Fruit fly (Drosophila melanogaster) whole organism, embryonic: ENCODE measurements around the gene CG16775.

Experiments used
- CG10321 ChIP-seq: fragments of 200-800 bp; sonication (Bioruptor generic); IDR thresholded peaks from 2 replicates; pipeline ENCODE4 v1.3.6; 2022; ENCODE audit warnings: missing biosample characterization, missing genetic modification characterization
- CG11456 ChIP-seq: fragments of 200-800 bp; sonication (Bioruptor generic); IDR thresholded peaks from 3 replicates; pipeline ENCODE4 v1.3.6; 2022; ENCODE audit warnings: missing biosample characterization, missing genetic modification characterization
- CG1233 ChIP-seq: fragments of 200-800 bp; sonication (Bioruptor generic); optimal IDR thresholded peaks from 4 replicates; lab custom pipeline; 2018; ENCODE audit warnings: missing biosample characterization, mild to moderate bottlenecking, missing genetic modification characterization
- CG13123 ChIP-seq: fragments of 200-800 bp; sonication (Bioruptor generic); optimal IDR thresholded peaks from 2 replicates; lab custom pipeline; 2016; ENCODE audit warnings: missing biosample characterization, missing genetic modification characterization
- CG15696 ChIP-seq: fragments of 200-800 bp; sonication (Bioruptor generic); optimal IDR thresholded peaks from 2 replicates; lab custom pipeline; 2019; ENCODE audit warnings: missing biosample characterization, mild to moderate bottlenecking, missing genetic modification characterization, moderate library complexity
- CG17802 ChIP-seq: fragments of 200-800 bp; sonication (Bioruptor generic); optimal IDR thresholded peaks from 2 replicates; lab custom pipeline; 2018; ENCODE audit warnings: missing biosample characterization, mild to moderate bottlenecking, missing genetic modification characterization, moderate library complexity
- CG2129 ChIP-seq: fragments of 200-800 bp; sonication (Bioruptor generic); IDR thresholded peaks from 2 replicates; pipeline ENCODE4 v1.3.6; 2022; ENCODE audit warnings: missing biosample characterization, missing genetic modification characterization; ENCODE audit not compliant: partially characterized antibody
- CG32767 ChIP-seq: fragments of 200-800 bp; sonication (Bioruptor generic); IDR thresholded peaks from 2 replicates; pipeline ENCODE4 v1.3.6; 2022; ENCODE audit warnings: missing biosample characterization, missing genetic modification characterization
- CG4707 ChIP-seq: fragments of 200-800 bp; sonication (Bioruptor generic); optimal IDR thresholded peaks from 2 replicates; lab custom pipeline; 2018; ENCODE audit warnings: missing biosample characterization, mild to moderate bottlenecking, missing genetic modification characterization, moderate library complexity
- CG4854 ChIP-seq: fragments of 200-800 bp; sonication (Bioruptor generic); optimal IDR thresholded peaks from 2 replicates; lab custom pipeline; 2016; ENCODE audit warnings: missing biosample characterization, missing genetic modification characterization, inconsistent platforms
- CG6272 ChIP-seq: fragments of 200-800 bp; sonication (Bioruptor generic); IDR thresholded peaks from 2 replicates; pipeline ENCODE4 v1.3.6; 2022; ENCODE audit warnings: missing biosample characterization, missing genetic modification characterization
- CG6689 ChIP-seq: fragments of 200-800 bp; sonication (Bioruptor generic); IDR thresholded peaks from 2 replicates; pipeline ENCODE4 v1.3.6; 2022; ENCODE audit warnings: missing biosample characterization, missing genetic modification characterization
- CG6765 ChIP-seq: fragments of 200-800 bp; sonication (Bioruptor generic); optimal IDR thresholded peaks from 3 replicates; lab custom pipeline; 2017; ENCODE audit warnings: missing biosample characterization, mild to moderate bottlenecking, missing genetic modification characterization
- CG7357 ChIP-seq: fragments of 200-800 bp; sonication (Bioruptor generic); IDR thresholded peaks from 3 replicates; pipeline ENCODE4 v1.3.6; 2022; ENCODE audit warnings: missing biosample characterization, missing genetic modification characterization
- CG7987 ChIP-seq: fragments of 200-800 bp; sonication (Bioruptor generic); optimal IDR thresholded peaks from 2 replicates; lab custom pipeline; 2018; ENCODE audit warnings: missing biosample characterization, mild to moderate bottlenecking, missing genetic modification characterization, moderate library complexity
- CG8359 ChIP-seq: fragments of 200-800 bp; sonication (Bioruptor generic); optimal IDR thresholded peaks from 2 replicates; lab custom pipeline; 2017; ENCODE audit warnings: missing biosample characterization, mild to moderate bottlenecking, missing genetic modification characterization, borderline replicate concordance
- CG9817 ChIP-seq: fragments of 200-800 bp; sonication (Bioruptor generic); optimal IDR thresholded peaks from 2 replicates; lab custom pipeline; 2018; ENCODE audit warnings: missing biosample characterization, mild to moderate bottlenecking, missing genetic modification characterization, moderate library complexity
- CG9876 ChIP-seq: fragments of 200-800 bp; sonication (Bioruptor generic); optimal IDR thresholded peaks from 2 replicates; lab custom pipeline; 2016; ENCODE audit warnings: missing biosample characterization, missing genetic modification characterization
- CTCF ChIP-seq: fragments of 200-800 bp; sonication (Bioruptor generic); optimal IDR thresholded peaks from 2 replicates; lab custom pipeline; 2017; ENCODE audit warnings: missing biosample characterization, mild to moderate bottlenecking, missing genetic modification characterization, moderate library complexity
- Dbx ChIP-seq: fragments of 200-800 bp; sonication (Bioruptor generic); IDR thresholded peaks from 3 replicates; pipeline ENCODE4 v1.3.6; 2022; ENCODE audit warnings: missing biosample characterization, missing genetic modification characterization
- Dip2 ChIP-seq: fragments of 200-800 bp; sonication (Bioruptor generic); IDR thresholded peaks from 2 replicates; pipeline ENCODE4 v1.3.6; 2022; ENCODE audit warnings: missing biosample characterization, missing genetic modification characterization
- Dp ChIP-seq: fragments of 200-800 bp; sonication (Bioruptor generic); optimal IDR thresholded peaks from 2 replicates; lab custom pipeline; 2018; ENCODE audit warnings: missing biosample characterization, mild to moderate bottlenecking, missing genetic modification characterization, moderate library complexity
- Ets65A ChIP-seq: fragments of 200-800 bp; sonication (Bioruptor generic); peaks from one replicate; lab custom pipeline; 2016; ENCODE audit warnings: missing biosample characterization, missing genetic modification characterization
- HmgD ChIP-seq: fragments of 200-800 bp; sonication (Bioruptor generic); optimal IDR thresholded peaks from 3 replicates; lab custom pipeline; 2016; ENCODE audit warnings: missing biosample characterization, missing genetic modification characterization
- Hr51 ChIP-seq, 2 experiments: fragments of 200-800 bp; sonication (Bioruptor generic); optimal IDR thresholded peaks; 2 replicates in 1 of 2; 3 replicates in 1 of 2; lab custom pipeline; 2016 to 2018; ENCODE audit warnings: missing biosample characterization in 2 of 2, missing genetic modification characterization in 2 of 2, mild to moderate bottlenecking in 1 of 2, moderate library complexity in 1 of 2
- Lpt ChIP-seq: fragments of >200 bp; optimal IDR thresholded peaks from 2 replicates; lab custom pipeline; 2018; ENCODE audit warnings: missing biosample characterization, missing genetic modification characterization
- MESR4 ChIP-seq: fragments of 200-800 bp; sonication (Bioruptor generic); optimal IDR thresholded peaks from 2 replicates; lab custom pipeline; 2018; ENCODE audit warnings: missing biosample characterization, mild to moderate bottlenecking, missing genetic modification characterization, moderate library complexity
- Mad ChIP-seq: fragments of 200-800 bp; sonication (Bioruptor generic); optimal IDR thresholded peaks from 2 replicates; lab custom pipeline; 2016; ENCODE audit warnings: missing biosample characterization, missing genetic modification characterization
- Mrtf ChIP-seq: fragments of 200-800 bp; sonication (Bioruptor generic); IDR thresholded peaks from 3 replicates; pipeline ENCODE4 v1.3.6; 2022; ENCODE audit warnings: missing biosample characterization, missing genetic modification characterization
- NFAT ChIP-seq: fragments of 200-800 bp; sonication (Bioruptor generic); IDR thresholded peaks from 2 replicates; pipeline ENCODE4 v1.3.6; 2022; ENCODE audit warnings: missing biosample characterization, missing genetic modification characterization
- Oaz ChIP-seq: fragments of 200-800 bp; sonication (Bioruptor generic); IDR thresholded peaks from 2 replicates; pipeline ENCODE4 v1.3.6; 2022; ENCODE audit warnings: missing biosample characterization, missing genetic modification characterization
- Rfx ChIP-seq: fragments of 200-800 bp; sonication (Bioruptor generic); IDR thresholded peaks from 2 replicates; pipeline ENCODE4 v1.3.6; 2022; ENCODE audit warnings: missing biosample characterization, missing genetic modification characterization
- Sox100B ChIP-seq: fragments of 200-800 bp; sonication (Bioruptor generic); optimal IDR thresholded peaks from 3 replicates; lab custom pipeline; 2018; ENCODE audit warnings: missing biosample characterization, mild to moderate bottlenecking, missing genetic modification characterization
- Sox102F ChIP-seq: fragments of 200-800 bp; sonication (Bioruptor generic); optimal IDR thresholded peaks from 2 replicates; lab custom pipeline; 2018; ENCODE audit warnings: missing biosample characterization, mild to moderate bottlenecking, missing genetic modification characterization, moderate library complexity
- Xrp1 ChIP-seq: fragments of 200-800 bp; sonication (Bioruptor generic); IDR thresholded peaks from 2 replicates; pipeline ENCODE4 v1.3.6; 2022; ENCODE audit warnings: missing biosample characterization, missing genetic modification characterization
- YL-1 ChIP-seq: fragments of 200-800 bp; sonication (Bioruptor generic); optimal IDR thresholded peaks from 3 replicates; lab custom pipeline; 2017; ENCODE audit warnings: missing biosample characterization, mild to moderate bottlenecking, missing genetic modification characterization
- ab ChIP-seq: fragments of 200-800 bp; sonication (Bioruptor generic); optimal IDR thresholded peaks from 2 replicates; lab custom pipeline; 2016; ENCODE audit warnings: missing biosample characterization, missing genetic modification characterization
- bigmax ChIP-seq: fragments of 200-800 bp; sonication (Bioruptor generic); optimal IDR thresholded peaks from 2 replicates; lab custom pipeline; 2018; ENCODE audit warnings: missing biosample characterization, mild to moderate bottlenecking, missing genetic modification characterization
- caup ChIP-seq: fragments of 200-800 bp; sonication (Bioruptor generic); optimal IDR thresholded peaks from 3 replicates; lab custom pipeline; 2017; ENCODE audit warnings: missing biosample characterization, mild to moderate bottlenecking, missing genetic modification characterization, moderate library complexity; ENCODE audit not compliant: severe bottlenecking
- chinmo ChIP-seq: fragments of 200-800 bp; sonication (Bioruptor generic); IDR thresholded peaks from 4 replicates; pipeline ENCODE4 v1.3.6; 2022; ENCODE audit warnings: missing biosample characterization, missing genetic modification characterization; ENCODE audit not compliant: partially characterized antibody
- crp ChIP-seq, 2 experiments: fragments of 200-800 bp; sonication (Bioruptor generic); optimal IDR thresholded peaks; 2 replicates in 1 of 2; 3 replicates in 1 of 2; lab custom pipeline; 2017; ENCODE audit warnings: missing biosample characterization in 2 of 2, missing genetic modification characterization in 2 of 2, mild to moderate bottlenecking in 1 of 2, moderate library complexity in 1 of 2
- ems ChIP-seq: fragments of 200-800 bp; sonication (Bioruptor generic); optimal IDR thresholded peaks from 3 replicates; lab custom pipeline; 2016; ENCODE audit warnings: missing biosample characterization, missing genetic modification characterization
- ftz-f1 ChIP-seq: fragments of 200-800 bp; sonication (Bioruptor generic); optimal IDR thresholded peaks from 2 replicates; lab custom pipeline; 2016; ENCODE audit warnings: missing biosample characterization, missing genetic modification characterization
- fu2 ChIP-seq: fragments of 200-800 bp; sonication (Bioruptor generic); optimal IDR thresholded peaks from 2 replicates; lab custom pipeline; 2016; ENCODE audit warnings: missing biosample characterization, missing genetic modification characterization
- hth ChIP-seq: fragments of >200 bp; optimal IDR thresholded peaks from 2 replicates; lab custom pipeline; 2017; ENCODE audit warnings: inconsistent platforms
- kah ChIP-seq: fragments of 200-800 bp; sonication (Bioruptor generic); optimal IDR thresholded peaks from 2 replicates; lab custom pipeline; 2018; ENCODE audit warnings: missing biosample characterization, mild to moderate bottlenecking, missing genetic modification characterization
- oc ChIP-seq: fragments of 200-800 bp; sonication (Bioruptor generic); optimal IDR thresholded peaks from 2 replicates; lab custom pipeline; 2018; ENCODE audit warnings: missing biosample characterization, mild to moderate bottlenecking, missing genetic modification characterization, moderate library complexity
- sim ChIP-seq: fragments of 200-800 bp; sonication (Bioruptor generic); IDR thresholded peaks from 2 replicates; pipeline ENCODE4 v1.3.6; 2022; ENCODE audit warnings: missing biosample characterization, missing genetic modification characterization
- slou ChIP-seq: fragments of 200-800 bp; sonication (Bioruptor generic); optimal IDR thresholded peaks from 3 replicates; lab custom pipeline; 2016; ENCODE audit warnings: missing biosample characterization, missing genetic modification characterization
- slp2 ChIP-seq: fragments of 200-800 bp; sonication (Bioruptor generic); optimal IDR thresholded peaks from 2 replicates; lab custom pipeline; 2016; ENCODE audit warnings: missing biosample characterization, missing genetic modification characterization
- sob ChIP-seq: fragments of 200-800 bp; sonication (Bioruptor generic); IDR thresholded peaks from 2 replicates; pipeline ENCODE4 v1.3.6; 2022; ENCODE audit warnings: missing biosample characterization, missing genetic modification characterization
- tx ChIP-seq: fragments of 200-800 bp; sonication (Bioruptor generic); optimal IDR thresholded peaks from 2 replicates; lab custom pipeline; 2016; ENCODE audit warnings: missing biosample characterization, missing genetic modification characterization

Gene CG16775

DNA sequence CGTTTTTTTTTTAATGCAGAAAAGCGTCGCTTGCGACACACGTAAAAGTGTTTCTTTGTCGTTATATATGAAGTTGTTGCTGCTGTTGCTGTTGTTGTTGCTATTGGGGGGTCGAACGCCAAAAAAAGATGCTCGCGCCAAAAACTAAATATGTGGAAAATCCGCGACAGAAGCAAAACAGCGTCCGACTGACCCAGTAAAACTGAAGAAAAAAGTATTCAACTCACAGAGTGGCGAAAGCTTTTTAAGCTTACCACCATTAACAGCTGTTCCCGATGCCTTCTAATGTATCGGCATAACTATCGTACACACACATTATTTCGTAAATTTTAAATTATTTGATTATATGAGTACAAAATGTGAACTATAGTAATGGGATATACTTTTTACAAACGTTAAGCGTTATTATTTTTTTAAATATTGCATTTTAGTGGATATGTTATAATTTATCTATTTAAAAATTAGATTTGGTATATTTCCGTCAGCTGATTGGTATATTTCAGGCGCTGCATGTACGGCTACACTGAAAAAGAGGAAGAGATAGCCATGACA is 21.2 kb upstream of the CG16775 start, which contains the start of the genes Prestin and Wdr92:
Gene Prestin (minus strand): TSS at position 204 of the 552 bp plus-strand sequence.
Gene Wdr92 (plus strand): TSS at position 535 of the 552 bp plus-strand sequence.
- TF ChIP-seq CTCF (GFP tag; lab: Kevin White, UChicago) (peak; percentile 56), ems (GFP tag; lab: Kevin White, UChicago) (no peak), bigmax (GFP tag; lab: Kevin White, UChicago) (no peak), CG15696 (tag; lab: Kevin White, UChicago) (no peak), ab (GFP tag; lab: Kevin White, UChicago) (no peak), CG32767 (GFP tag; lab: Robert Waterston, UW) (no peak), kah (GFP tag; lab: Kevin White, UChicago) (no peak), crp (GFP tag; optimal IDR thresholded peaks at IDR 0.05; lab: Kevin White, UChicago) (peak; percentile 59 to 98), Ets65A (GFP tag; lab: Kevin White, UChicago) (no peak), CG4854 (GFP tag; lab: Kevin White, UChicago) (no peak), YL-1 (GFP tag; lab: Kevin White, UChicago) (peak; percentile 55), Dbx (peak; percentile 63; the same call in 2 of the 3 replicates), caup (GFP tag; lab: Kevin White, UChicago) (peak; percentile 67), Hr51 (GFP tag; optimal IDR thresholded peaks at IDR 0.05; lab: Kevin White, UChicago) (no peak), sob (GFP tag; lab: Robert Waterston, UW) (peak; percentile 13; the same call in 1 of the 2 replicates), HmgD (GFP tag; lab: Kevin White, UChicago) (no peak), sim (no peak), MESR4 (GFP tag; lab: Kevin White, UChicago) (no peak), Mrtf (GFP tag; lab: Robert Waterston, UW) (no peak), slou (GFP tag; lab: Kevin White, UChicago) (no peak), CG6689 (no peak), CG6272 (GFP tag; lab: Robert Waterston, UW) (no peak), CG8359 (GFP tag; lab: Kevin White, UChicago) (no peak), chinmo (peak; percentile 96), CG7357 (GFP tag; lab: Robert Waterston, UW) (no peak), Dp (GFP tag; lab: Kevin White, UChicago) (peak; percentile 56), CG9876 (GFP tag; lab: Kevin White, UChicago) (no peak), slp2 (GFP tag; lab: Kevin White, UChicago) (no peak), Mad (GFP tag; lab: Kevin White, UChicago) (no peak), hth (lab: Kevin White, UChicago) (no peak), CG6765 (GFP tag; lab: Kevin White, UChicago) (no peak), CG1233 (GFP tag; lab: Kevin White, UChicago) (no peak), CG10321 (GFP tag; lab: Robert Waterston, UW) (no peak), CG4707 (GFP tag; lab: Kevin White, UChicago) (no peak), tx (no peak), oc (tag; lab: Kevin White, UChicago) (no peak), CG2129 (GFP tag; lab: Robert Waterston, UW) (peak; percentile 36; the same call in 1 of the 2 replicates), Sox102F (no peak), Xrp1 (GFP tag; lab: Robert Waterston, UW) (no peak), ftz-f1 (peak; percentile 61), CG11456 (GFP tag; lab: Robert Waterston, UW) (peak; percentile 69; the same call in 1 of the 3 replicates), NFAT (no peak), Lpt (GFP tag; lab: Kevin White, UChicago) (no peak), fu2 (GFP tag; lab: Kevin White, UChicago) (no peak), CG9817 (tag; lab: Kevin White, UChicago) (no peak), Dip2 (GFP tag; lab: Robert Waterston, UW) (no peak), CG17802 (tag; lab: Kevin White, UChicago) (no peak), Sox100B (GFP tag; lab: Kevin White, UChicago) (peak; percentile 5), CG13123 (GFP tag; lab: Kevin White, UChicago) (no peak), Oaz (GFP tag; lab: Robert Waterston, UW) (no peak), Rfx (GFP tag; lab: Robert Waterston, UW) (peak; percentile 47; the same call in 1 of the 2 replicates), CG7987 (GFP tag; lab: Kevin White, UChicago) (peak; percentile 54)
